Fruit fly (Drosophila melanogaster): Measurements from ENCODE around the gene Saysd1.

Gene Saysd1

dm6 chr3R:25221203-25221807 is 6.3 kb upstream of the Saysd1 start, which contains the start of gene Alg9 (continued):
- TF ChIP-seq cg (GFP tag; optimal IDR thresholded peaks at IDR 0.05) = no peak
- TF ChIP-seq CG11560 (tag; IDR thresholded peaks at IDR 0.05) = no peak
- no peak for TF ChIP-seq CG12219 (GFP tag; optimal IDR thresholded peaks at IDR 0.05)
- TF ChIP-seq gfzf (GFP tag; optimal IDR thresholded peaks at IDR 0.05) = peak; percentile 42
- TF ChIP-seq CG18476 (GFP tag; optimal IDR thresholded peaks at IDR 0.05) = no peak
- TF ChIP-seq H15 (GFP tag; IDR thresholded peaks at IDR 0.05) = no peak
- no peak for TF ChIP-seq CG33557 (GFP tag; optimal IDR thresholded peaks at IDR 0.05)
- TF ChIP-seq knrl (GFP tag; IDR thresholded peaks at IDR 0.05; ENCODE audit: partially characterized antibody) = peak; percentile 89
- TF ChIP-seq Meics (GFP tag; optimal IDR thresholded peaks at IDR 0.05) = no peak
- peak; percentile 84 for TF ChIP-seq CG14860 (GFP tag; IDR thresholded peaks at IDR 0.05; ENCODE audit: partially characterized antibody)
- TF ChIP-seq Dll (GFP tag; IDR thresholded peaks at IDR 0.05; ENCODE audit: partially characterized antibody) = peak; percentile 89
- TF ChIP-seq wor (GFP tag; IDR thresholded peaks at IDR 0.05) = no peak
- no peak for TF ChIP-seq zen (tag; optimal IDR thresholded peaks at IDR 0.05)
- no peak for TF ChIP-seq unpg (GFP tag; optimal IDR thresholded peaks at IDR 0.05)
- peak; percentile 31 for TF ChIP-seq CG12659 (GFP tag; optimal IDR thresholded peaks at IDR 0.05)
- no peak for TF ChIP-seq sr (GFP tag; IDR thresholded peaks at IDR 0.05)
- no peak for TF ChIP-seq ap (GFP tag; IDR thresholded peaks at IDR 0.05)
- TF ChIP-seq CG31388 (GFP tag; optimal IDR thresholded peaks at IDR 0.05) = no peak
- no peak for TF ChIP-seq lbe (GFP tag; optimal IDR thresholded peaks at IDR 0.05)
- no peak for TF ChIP-seq CG1647 (GFP tag; optimal IDR thresholded peaks at IDR 0.05)
- peak in 1 of 2 experiments; percentile 6 for TF ChIP-seq dpn (GFP tag; optimal IDR thresholded peaks at IDR 0.05)
- no peak for TF ChIP-seq Optix (GFP tag; IDR thresholded peaks at IDR 0.05)
- TF ChIP-seq CG9932 (GFP tag; IDR thresholded peaks at IDR 0.05) = peak; percentile 30; the same call in 1 of the 2 replicates
- TF ChIP-seq Scr (GFP tag; IDR thresholded peaks at IDR 0.05; ENCODE audit: partially characterized antibody) = peak; percentile 88
- no peak for TF ChIP-seq kay (GFP tag; optimal IDR thresholded peaks at IDR 0.05)
- no peak for TF ChIP-seq Ravus (GFP tag; IDR thresholded peaks at IDR 0.05)
- peak; percentile 81 for TF ChIP-seq CG17802 (tag; optimal IDR thresholded peaks at IDR 0.05)
- TF ChIP-seq fru (optimal IDR thresholded peaks at IDR 0.05) = no peak
- peak; percentile 91 for TF ChIP-seq CG7963 (GFP tag; IDR thresholded peaks at IDR 0.05; ENCODE audit: partially characterized antibody)
- peak; percentile 98 for TF ChIP-seq Myb (GFP tag; optimal IDR thresholded peaks at IDR 0.05)
- no peak for TF ChIP-seq CG8924 (tag; optimal IDR thresholded peaks at IDR 0.05)
- TF ChIP-seq vvl (GFP tag; IDR thresholded peaks at IDR 0.05) = 0 out of 2 replicates have a peak, but pooled peaks have one; percentile 37
- TF ChIP-seq dan (GFP tag; IDR thresholded peaks at IDR 0.05) = no peak
- no peak for TF ChIP-seq CG17361 (GFP tag; IDR thresholded peaks at IDR 0.05)
- TF ChIP-seq tll (GFP tag; optimal IDR thresholded peaks at IDR 0.05) = no peak
- no peak for TF ChIP-seq Spps (tag; optimal IDR thresholded peaks at IDR 0.05)
- no peak for TF ChIP-seq B-H1 (GFP tag; IDR thresholded peaks at IDR 0.05)
- no peak for TF ChIP-seq otp (GFP tag; IDR thresholded peaks at IDR 0.05)
- no peak for TF ChIP-seq z (GFP tag; IDR thresholded peaks at IDR 0.05)
- peak; percentile 2; the same call in 1 of the 4 replicates for TF ChIP-seq Gug (GFP tag; IDR thresholded peaks at IDR 0.05)
- TF ChIP-seq lab (GFP tag; optimal IDR thresholded peaks at IDR 0.05) = no peak
- no peak for TF ChIP-seq ase (GFP tag; IDR thresholded peaks at IDR 0.05)
- TF ChIP-seq Mad (GFP tag; optimal IDR thresholded peaks at IDR 0.05) = peak; percentile 3
- peak; percentile 72 for TF ChIP-seq sens (GFP tag)
- peak; percentile 17 for TF ChIP-seq dm (GFP tag; optimal IDR thresholded peaks at IDR 0.05)
- TF ChIP-seq CG34422 (GFP tag; IDR thresholded peaks at IDR 0.05) = peak; percentile 76; the same call in 1 of the 3 replicates
- no peak for TF ChIP-seq Fer1 (GFP tag; optimal IDR thresholded peaks at IDR 0.05)
- peak; percentile 98 for TF ChIP-seq ssp (GFP tag; IDR thresholded peaks at IDR 0.05)
- no peak for TF ChIP-seq CG10267 (tag; optimal IDR thresholded peaks at IDR 0.05)
- TF ChIP-seq CG2129 (GFP tag; IDR thresholded peaks at IDR 0.05; ENCODE audit: partially characterized antibody) = peak; percentile 69
- no peak for TF ChIP-seq CG11723 (GFP tag; optimal IDR thresholded peaks at IDR 0.05)

All from whole organism, embryonic.